Fruit fly (Drosophila melanogaster) whole organism, adult: ENCODE measurements around the gene CG13829.
A peak's percentile ranks its signal among the peaks of the same experiment; 100 is the strongest.

Experiments used
- CG11617 ChIP-seq: fragments of 200-800 bp; sonication (Bioruptor generic); optimal IDR thresholded peaks from 2 replicates; lab custom pipeline; 2017; ENCODE audit warnings: mild to moderate bottlenecking, missing biosample characterization, missing genetic modification reagents, missing genetic modification characterization
- CG12768 ChIP-seq: fragments of 200-800 bp; sonication (Bioruptor generic); optimal IDR thresholded peaks from 2 replicates; lab custom pipeline; 2017; ENCODE audit warnings: missing biosample characterization, missing genetic modification characterization, mild to moderate bottlenecking, moderate library complexity, missing genetic modification reagents
- CG14711 ChIP-seq: fragments of 200-800 bp; sonication (Bioruptor generic); optimal IDR thresholded peaks from 2 replicates; lab custom pipeline; 2018; ENCODE audit warnings: missing biosample characterization, mild to moderate bottlenecking, missing genetic modification characterization, moderate library complexity
- CG1620 ChIP-seq: fragments of 200-800 bp; sonication (Bioruptor generic); optimal IDR thresholded peaks from 2 replicates; lab custom pipeline; 2016; ENCODE audit warnings: missing biosample characterization, missing genetic modification characterization
- CG33017 ChIP-seq: fragments of 200-800 bp; sonication (Bioruptor generic); optimal IDR thresholded peaks from 2 replicates; lab custom pipeline; 2018; ENCODE audit warnings: missing biosample characterization, mild to moderate bottlenecking, missing genetic modification characterization, moderate library complexity
- CG5204 ChIP-seq: fragments of 200-800 bp; sonication (Bioruptor generic); optimal IDR thresholded peaks from 2 replicates; lab custom pipeline; 2016; ENCODE audit warnings: missing biosample characterization, missing genetic modification characterization
- CG7045 ChIP-seq: fragments of 200-800 bp; sonication (Bioruptor generic); optimal IDR thresholded peaks from 2 replicates; lab custom pipeline; 2017; ENCODE audit warnings: missing biosample characterization, mild to moderate bottlenecking, missing genetic modification characterization
- CG7101 ChIP-seq: fragments of 200-800 bp; sonication (Bioruptor generic); optimal IDR thresholded peaks from 2 replicates; lab custom pipeline; 2018; ENCODE audit warnings: missing biosample characterization, mild to moderate bottlenecking, missing genetic modification characterization, moderate library complexity
- Clk ChIP-seq: fragments of 200-800 bp; sonication (Bioruptor generic); optimal IDR thresholded peaks from 2 replicates; lab custom pipeline; 2017; ENCODE audit warnings: missing biosample characterization, missing genetic modification characterization
- Crg-1 ChIP-seq: fragments of 200-800 bp; sonication (Bioruptor generic); optimal IDR thresholded peaks from 2 replicates; lab custom pipeline; 2016; ENCODE audit warnings: missing biosample characterization, missing genetic modification characterization
- Hr96 ChIP-seq: fragments of 200-800 bp; sonication (Bioruptor generic); optimal IDR thresholded peaks from 2 replicates; lab custom pipeline; 2016; ENCODE audit warnings: missing biosample characterization, missing genetic modification characterization
- Mnt ChIP-seq: fragments of 200-800 bp; sonication (Bioruptor generic); optimal IDR thresholded peaks from 2 replicates; lab custom pipeline; 2016; ENCODE audit warnings: missing biosample characterization, mild to moderate bottlenecking, missing genetic modification characterization
- bab1 ChIP-seq: fragments of 200-800 bp; sonication (Bioruptor generic); optimal IDR thresholded peaks from 3 replicates; lab custom pipeline; 2019; ENCODE audit warnings: missing biosample characterization, mild to moderate bottlenecking, missing genetic modification characterization, moderate library complexity
- cic ChIP-seq: fragments of 200-800 bp; sonication (Bioruptor generic); optimal IDR thresholded peaks from 2 replicates; lab custom pipeline; 2017; ENCODE audit warnings: missing biosample characterization, mild to moderate bottlenecking, missing genetic modification characterization, moderate library complexity
- cnc ChIP-seq, 2 experiments: fragments of >200 bp; optimal IDR thresholded peaks; 2 replicates each; lab custom pipeline; 2017
- kay ChIP-seq: fragments of 200-800 bp; sonication (Bioruptor generic); peaks from one replicate; lab custom pipeline; 2016; ENCODE audit warnings: missing biosample characterization, missing genetic modification characterization, borderline replicate concordance
- ovo ChIP-seq: fragments of 200-800 bp; sonication (Bioruptor generic); optimal IDR thresholded peaks from 2 replicates; lab custom pipeline; 2016; ENCODE audit warnings: missing biosample characterization, missing genetic modification characterization
- pad ChIP-seq: fragments of 200-800 bp; sonication (Bioruptor generic); optimal IDR thresholded peaks from 3 replicates; lab custom pipeline; 2017; ENCODE audit warnings: missing biosample characterization, missing genetic modification characterization, mild to moderate bottlenecking, moderate library complexity, missing genetic modification reagents
- tj ChIP-seq: fragments of 200-800 bp; sonication (Bioruptor generic); optimal IDR thresholded peaks from 3 replicates; lab custom pipeline; 2017; ENCODE audit warnings: missing biosample characterization, mild to moderate bottlenecking, missing genetic modification characterization, moderate library complexity
- toe ChIP-seq: fragments of 200-800 bp; sonication (Bioruptor generic); optimal IDR thresholded peaks from 2 replicates; lab custom pipeline; 2016; ENCODE audit warnings: missing biosample characterization, missing genetic modification characterization

CG13829 gene

DNA sequence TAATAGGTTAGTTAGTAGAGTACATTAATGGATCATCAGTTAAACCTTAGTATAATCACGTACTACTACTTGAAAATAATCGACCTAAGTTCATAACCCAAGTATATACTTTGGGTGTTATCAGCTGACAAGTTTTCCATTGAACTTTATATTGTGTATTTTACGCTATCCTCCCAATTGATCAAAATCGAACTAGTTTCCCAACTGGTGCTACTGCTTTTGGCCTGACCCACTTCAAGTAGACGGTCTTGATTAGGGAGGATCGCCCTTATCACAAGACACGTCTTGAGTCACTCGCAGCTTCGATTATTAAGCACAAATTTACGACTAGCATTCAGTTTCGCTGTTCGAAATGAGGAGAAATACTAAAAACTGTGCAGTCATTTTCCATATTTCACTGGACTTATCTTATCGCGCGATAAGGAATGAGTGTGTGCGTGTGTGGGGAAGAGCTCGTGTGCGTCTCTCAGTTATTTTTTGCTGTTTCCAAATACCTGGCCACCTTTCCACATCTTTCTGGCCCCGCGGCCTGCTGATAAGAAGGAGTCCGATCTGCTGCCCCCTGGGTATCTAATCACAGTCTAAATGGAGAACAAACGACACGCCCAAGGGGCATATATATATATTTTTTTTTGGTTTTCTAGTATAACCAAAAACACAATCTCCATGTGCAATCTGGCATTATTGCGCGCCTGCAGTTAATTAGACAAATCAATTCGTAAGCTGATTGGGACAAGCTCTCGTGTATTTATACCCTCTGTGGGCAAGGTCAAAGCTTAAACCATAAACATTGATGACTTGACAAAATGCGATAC, 28.2 kb upstream of the CG13829 start:
- TF ChIP-seq toe (no peak), cnc (optimal IDR thresholded peaks at IDR 0.05; lab: Kevin White, UChicago) (peak in 1 of 2 experiments; percentile 91), kay (GFP tag; lab: Kevin White, UChicago) (peak; percentile 59), pad (GFP tag; lab: Kevin White, UChicago) (no peak), Crg-1 (GFP tag; lab: Kevin White, UChicago) (no peak), cic (GFP tag; lab: Kevin White, UChicago) (peak; percentile 83)

DNA sequence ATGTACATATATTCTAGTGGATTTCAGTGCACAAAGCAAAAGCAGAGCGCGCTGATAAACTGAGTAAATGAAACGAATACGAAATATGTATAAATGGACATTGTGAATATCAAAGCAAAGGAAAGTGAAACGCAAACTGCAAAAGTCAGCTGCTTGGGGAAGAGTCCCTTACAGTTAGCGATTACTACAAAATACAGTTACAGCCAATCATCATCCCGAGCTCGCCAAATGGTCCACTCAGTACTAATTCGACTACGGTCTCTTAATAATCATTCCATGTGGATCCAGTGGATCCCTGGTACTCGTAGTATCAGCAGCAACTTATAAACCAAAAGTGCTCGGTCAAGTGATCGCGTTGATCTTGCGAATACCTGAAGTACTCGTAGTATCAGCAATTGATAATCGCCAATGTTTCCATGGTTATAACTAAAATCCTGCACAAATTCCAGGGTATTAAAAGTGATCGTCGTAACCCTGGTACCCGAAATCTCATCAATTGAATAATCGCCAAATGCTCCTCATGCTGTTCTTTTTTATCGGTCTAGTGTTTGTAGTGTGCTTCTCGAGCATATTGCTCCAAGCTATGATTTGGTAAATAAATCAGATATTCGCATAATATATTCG, 20.7 kb upstream of the CG13829 start:
- peak; percentile 97 for TF ChIP-seq pad (GFP tag; lab: Kevin White, UChicago)
- peak; percentile 32 for TF ChIP-seq ovo (GFP tag; lab: Kevin White, UChicago)
- no peak for TF ChIP-seq cic (GFP tag; lab: Kevin White, UChicago)

DNA sequence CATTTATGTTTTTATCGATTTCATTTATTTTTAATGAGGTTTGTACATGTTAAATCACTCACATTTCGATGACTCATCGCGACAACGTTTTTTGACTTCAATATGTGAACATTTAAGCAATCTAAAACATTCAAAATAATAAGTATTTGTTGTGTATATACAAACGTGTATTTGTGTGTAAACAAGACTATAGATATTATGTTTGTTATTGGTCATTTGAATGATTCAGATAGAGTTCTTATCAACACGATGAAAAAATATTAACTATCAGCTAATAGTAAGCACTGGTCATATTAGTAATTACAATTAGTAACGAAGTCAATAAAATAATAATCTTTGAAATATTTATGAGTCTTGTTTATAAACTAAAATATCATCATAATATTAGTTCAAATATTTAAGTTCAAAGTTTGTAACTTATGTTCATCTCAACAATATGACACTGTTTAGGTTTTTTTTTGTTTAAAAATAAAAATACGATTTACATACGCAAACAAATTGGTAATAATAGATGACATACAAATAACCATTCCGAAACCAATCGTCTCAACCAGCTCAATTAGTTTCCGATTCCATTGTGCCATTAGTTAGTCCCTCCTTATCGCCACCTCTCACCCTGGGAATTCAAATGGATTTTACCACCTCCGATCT, 20.0 kb upstream of the CG13829 start:
- TF ChIP-seq CG33017 (tag; lab: Kevin White, UChicago) (peak; percentile 49), kay (GFP tag; lab: Kevin White, UChicago) (no peak), CG7101 (tag; lab: Kevin White, UChicago) (peak; percentile 43), tj (GFP tag; lab: Kevin White, UChicago) (no peak)

DNA sequence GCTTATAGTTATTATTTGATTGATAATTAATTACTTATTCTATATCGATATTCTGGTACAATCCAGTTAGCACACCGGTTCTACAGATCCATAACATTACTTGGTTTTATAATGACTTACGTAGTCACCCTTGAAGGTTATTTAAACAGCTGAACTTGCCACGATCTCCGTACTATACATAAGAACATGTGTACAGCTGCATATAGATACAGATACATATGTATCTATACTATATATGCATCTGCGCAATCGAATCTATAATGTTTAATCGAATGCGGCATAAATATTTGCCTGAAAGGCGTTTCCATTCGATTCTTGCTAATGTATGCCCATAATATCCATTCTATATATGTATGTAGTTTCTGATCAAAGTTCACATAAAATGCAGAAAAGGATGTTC, 18.2 kb upstream of the CG13829 start:
- TF ChIP-seq CG11617 (GFP tag; lab: Kevin White, UChicago) (no peak), toe (no peak), pad (GFP tag; lab: Kevin White, UChicago) (no peak), kay (GFP tag; lab: Kevin White, UChicago) (peak; percentile 87), CG14711 (tag; lab: Kevin White, UChicago) (no peak)

dm6 chr3R:23178052-23178591, 17.0 kb upstream of the CG13829 start:
- TF ChIP-seq Hr96 (no peak), CG7101 (tag; lab: Kevin White, UChicago) (peak; percentile 6)

- no peak for TF ChIP-seq CG11617 (GFP tag; lab: Kevin White, UChicago)
- TF ChIP-seq toe, result no peak
- no peak for TF ChIP-seq kay (GFP tag; lab: Kevin White, UChicago)
- TF ChIP-seq CG1620, result no peak
- TF ChIP-seq ovo (GFP tag; lab: Kevin White, UChicago), result no peak
- TF ChIP-seq cnc (optimal IDR thresholded peaks at IDR 0.05; lab: Kevin White, UChicago), result no peak
- no peak for TF ChIP-seq Hr96
- no peak for TF ChIP-seq bab1 (GFP tag; lab: Kevin White, UChicago)
- no peak for TF ChIP-seq CG33017 (tag; lab: Kevin White, UChicago)
- TF ChIP-seq CG14711 (tag; lab: Kevin White, UChicago), result no peak
- TF ChIP-seq pad (GFP tag; lab: Kevin White, UChicago), result no peak
- TF ChIP-seq CG5204 (GFP tag; lab: Kevin White, UChicago), result no peak
- TF ChIP-seq Mnt (GFP tag; lab: Kevin White, UChicago), result no peak
These were observed 16.3 kb upstream of the CG13829 start for dm6 chr3R:23177457-23177856.

DNA sequence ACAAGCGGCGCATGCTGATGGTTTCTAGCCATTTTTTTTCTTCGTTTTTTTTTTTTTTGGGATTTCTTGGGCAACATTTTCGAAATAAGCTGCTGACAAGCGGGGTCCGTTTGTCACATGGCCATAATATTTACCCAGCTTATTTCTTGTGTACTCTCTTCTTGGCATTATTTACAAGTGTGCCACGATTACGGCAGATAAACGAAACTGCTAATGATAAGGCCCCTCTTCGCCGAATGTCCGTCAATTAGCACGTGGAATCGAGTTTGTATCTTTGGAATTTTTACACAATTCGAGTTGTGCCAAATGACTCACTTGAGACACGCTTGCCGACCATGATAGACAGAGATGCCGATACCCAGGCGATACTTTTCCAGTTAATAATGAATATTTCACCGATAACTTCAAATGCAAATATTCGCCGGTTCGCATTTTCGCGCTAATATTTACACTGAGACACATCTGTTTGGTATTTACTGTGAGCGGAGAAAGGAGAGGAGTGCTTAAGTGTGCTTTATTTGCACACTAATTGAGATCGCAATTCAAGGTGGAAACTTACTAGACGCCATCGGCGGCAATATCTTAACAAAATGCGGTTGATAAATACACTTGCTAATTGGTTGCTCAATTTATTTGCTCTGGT, 15.4 kb upstream of the CG13829 start:
- TF ChIP-seq tj (GFP tag; lab: Kevin White, UChicago) (no peak), cnc (optimal IDR thresholded peaks at IDR 0.05; lab: Kevin White, UChicago) (no peak), CG7101 (tag; lab: Kevin White, UChicago) (peak; percentile 83), pad (GFP tag; lab: Kevin White, UChicago) (peak; percentile 54), toe (peak; percentile 55), Mnt (GFP tag; lab: Kevin White, UChicago) (peak; percentile 73), CG12768 (GFP tag; lab: Kevin White, UChicago) (peak; percentile 12), CG1620 (peak; percentile 55), ovo (GFP tag; lab: Kevin White, UChicago) (peak; percentile 89), Crg-1 (GFP tag; lab: Kevin White, UChicago) (peak; percentile 67), CG14711 (tag; lab: Kevin White, UChicago) (peak; percentile 24), kay (GFP tag; lab: Kevin White, UChicago) (peak; percentile 69), bab1 (GFP tag; lab: Kevin White, UChicago) (no peak), CG11617 (GFP tag; lab: Kevin White, UChicago) (peak; percentile 60), Hr96 (peak; percentile 22), Clk (peak; percentile 49), cic (GFP tag; lab: Kevin White, UChicago) (peak; percentile 88), CG5204 (GFP tag; lab: Kevin White, UChicago) (peak; percentile 58), CG33017 (tag; lab: Kevin White, UChicago) (peak; percentile 72), CG7045 (GFP tag; lab: Kevin White, UChicago) (peak; percentile 81)
